Fruit fly (Drosophila melanogaster) whole organism: Measurements from ENCODE around the gene CG6006.

Experiments
- EcR ChIP-seq, 2 experiments: fragments of >200 bp; optimal IDR thresholded peaks; 2 replicates each; lab custom pipeline; 2017; ENCODE audit warnings: missing biosample characterization in 2 of 2, missing genetic modification characterization in 2 of 2, missing genetic modification reagents in 2 of 2
- psq ChIP-seq: fragments of >200 bp; optimal IDR thresholded peaks from 2 replicates; lab custom pipeline; 2017

DNA sequence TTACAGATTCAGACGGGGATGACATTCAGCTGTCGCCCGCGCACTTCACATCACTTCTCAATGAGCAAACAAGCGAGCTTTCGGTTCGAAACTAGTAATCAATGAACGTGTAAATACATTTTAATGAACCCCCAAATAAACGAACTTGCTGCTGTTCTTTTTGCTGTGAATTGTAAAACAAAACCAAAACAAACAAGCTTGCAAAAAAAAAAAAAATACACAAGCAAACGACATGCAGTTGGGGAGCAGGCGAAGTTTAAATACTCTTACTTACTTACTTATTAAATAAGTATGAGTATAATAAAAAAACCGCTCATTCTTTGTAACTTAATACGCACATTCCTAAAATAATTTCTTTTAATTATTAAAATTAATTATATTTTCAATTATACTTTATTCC, 519 bp upstream of the CG6006 start:
- TF ChIP-seq EcR (GFP tag; optimal IDR thresholded peaks at IDR 0.05; lab: Kevin White, UChicago), result no peak
- TF ChIP-seq psq (lab: Kevin White, UChicago), result no peak
